Worm (Caenorhabditis elegans) whole organism, L2 larva: Measurements from ENCODE around the gene cyp-13A11.

ENCODE experiments used
- C34F6.9 ChIP-seq: fragments of 150-350 bp; optimal IDR thresholded peaks from 2 replicates; lab custom pipeline; 2014; ENCODE audit warnings: missing biosample characterization, missing genetic modification characterization
- R02D3.7 ChIP-seq: fragments of 150-350 bp; optimal IDR thresholded peaks from 2 replicates; lab custom pipeline; 2014; ENCODE audit warnings: missing biosample characterization, missing genetic modification characterization
- Y55F3AM.14 ChIP-seq: fragments of 200-800 bp; sonication (Bioruptor generic); optimal IDR thresholded peaks from 2 replicates; lab custom pipeline; 2018; ENCODE audit warnings: mild to moderate bottlenecking, missing genetic modification characterization, missing compliant biosample characterization
- ZK546.5 ChIP-seq: sonication (generic microtip); optimal IDR thresholded peaks from 2 replicates; lab custom pipeline; 2017; ENCODE audit warnings: missing biosample characterization, missing genetic modification characterization
- alr-1 ChIP-seq: fragments of 150-350 bp; optimal IDR thresholded peaks from 2 replicates; lab custom pipeline; 2014; ENCODE audit warnings: missing biosample characterization, missing genetic modification characterization
- aly-2 ChIP-seq: fragments of 150-350 bp; optimal IDR thresholded peaks from 2 replicates; lab custom pipeline; 2014; ENCODE audit warnings: missing biosample characterization, missing genetic modification characterization
- ama-1 ChIP-seq: fragments of 150-350 bp; optimal IDR thresholded peaks from 2 replicates; lab custom pipeline; 2018; ENCODE audit warnings: inconsistent platforms
- blmp-1 ChIP-seq: sonication (generic microtip); optimal IDR thresholded peaks from 2 replicates; lab custom pipeline; 2017; ENCODE audit warnings: missing genetic modification characterization, mild to moderate bottlenecking, missing compliant biosample characterization, antibody characterized with exemption, moderate library complexity; ENCODE audit not compliant: insufficient read depth
- ceh-16 ChIP-seq: fragments of 150-350 bp; optimal IDR thresholded peaks from 2 replicates; lab custom pipeline; 2014; ENCODE audit warnings: missing biosample characterization, missing genetic modification characterization
- ceh-82 ChIP-seq: fragments of 150-350 bp; optimal IDR thresholded peaks from 2 replicates; lab custom pipeline; 2014; ENCODE audit warnings: missing biosample characterization, missing genetic modification characterization
- crh-2 ChIP-seq: sonication (generic microtip); optimal IDR thresholded peaks from 2 replicates; lab custom pipeline; 2017; ENCODE audit warnings: missing biosample characterization, missing genetic modification characterization
- dmd-4 ChIP-seq: sonication (generic microtip); optimal IDR thresholded peaks from 2 replicates; lab custom pipeline; 2017; ENCODE audit warnings: missing biosample characterization, missing genetic modification characterization
- egl-27 ChIP-seq: sonication (generic microtip); optimal IDR thresholded peaks from 3 replicates; lab custom pipeline; 2017; ENCODE audit warnings: missing biosample characterization, missing genetic modification reagents, missing genetic modification characterization
- elt-1 ChIP-seq: fragments of 150-350 bp; optimal IDR thresholded peaks from 2 replicates; lab custom pipeline; 2014; ENCODE audit warnings: missing biosample characterization, missing genetic modification characterization
- elt-3 ChIP-seq: sonication (generic microtip); optimal IDR thresholded peaks from 2 replicates; lab custom pipeline; 2017; ENCODE audit warnings: missing biosample characterization, missing genetic modification characterization
- fos-1 ChIP-seq: fragments of 150-350 bp; optimal IDR thresholded peaks from 2 replicates; lab custom pipeline; 2014; ENCODE audit warnings: missing biosample characterization, missing genetic modification characterization
- gmeb-1 ChIP-seq: fragments of 150-350 bp; optimal IDR thresholded peaks from 2 replicates; lab custom pipeline; 2014; ENCODE audit warnings: missing biosample characterization, missing genetic modification characterization
- lin-11 ChIP-seq: fragments of 150-350 bp; sonication (generic microtip); optimal IDR thresholded peaks from 2 replicates; lab custom pipeline; 2014; ENCODE audit warnings: missing biosample characterization, missing genetic modification characterization, inconsistent platforms, mixed read lengths
- lin-13 ChIP-seq: fragments of 150-350 bp; optimal IDR thresholded peaks from 2 replicates; lab custom pipeline; 2014; ENCODE audit warnings: missing biosample characterization, missing genetic modification reagents, missing genetic modification characterization
- lin-39 ChIP-seq: fragments of 150-350 bp; optimal IDR thresholded peaks from 2 replicates; lab custom pipeline; 2014; ENCODE audit warnings: missing biosample characterization, missing genetic modification reagents, missing genetic modification characterization
- lsy-2 ChIP-seq, 2 experiments: fragments of 150-350 bp in 1 of 2; sonication (generic microtip) in 1 of 2; optimal IDR thresholded peaks; 2 replicates each; lab custom pipeline; 2014 to 2017; ENCODE audit warnings: missing biosample characterization in 2 of 2, missing genetic modification characterization in 2 of 2
- mab-5 ChIP-seq: fragments of 150-350 bp; optimal IDR thresholded peaks from 2 replicates; lab custom pipeline; 2014; ENCODE audit warnings: missing biosample characterization, missing genetic modification characterization
- mbf-1 ChIP-seq: sonication (generic microtip); optimal IDR thresholded peaks from 2 replicates; lab custom pipeline; 2017; ENCODE audit warnings: missing biosample characterization, missing genetic modification characterization
- mdl-1 ChIP-seq, 2 experiments: fragments of 150-350 bp in 1 of 2; sonication (generic microtip) in 1 of 2; optimal IDR thresholded peaks; 2 replicates each; lab custom pipeline; 2017; ENCODE audit warnings: missing biosample characterization in 2 of 2, missing genetic modification characterization in 2 of 2
- nhr-10 ChIP-seq: sonication (generic microtip); optimal IDR thresholded peaks from 2 replicates; lab custom pipeline; 2017; ENCODE audit warnings: missing biosample characterization, missing genetic modification characterization
- nhr-11 ChIP-seq: fragments of 150-350 bp; optimal IDR thresholded peaks from 2 replicates; lab custom pipeline; 2014; ENCODE audit warnings: missing biosample characterization, missing genetic modification characterization
- nhr-12 ChIP-seq: fragments of 150-350 bp; optimal IDR thresholded peaks from 2 replicates; lab custom pipeline; 2014; ENCODE audit warnings: missing biosample characterization, missing genetic modification characterization
- nhr-129 ChIP-seq: fragments of 150-350 bp; optimal IDR thresholded peaks from 2 replicates; lab custom pipeline; 2014; ENCODE audit warnings: missing biosample characterization, missing genetic modification characterization
- nhr-21 ChIP-seq: fragments of 150-350 bp; optimal IDR thresholded peaks from 2 replicates; lab custom pipeline; 2014; ENCODE audit warnings: missing biosample characterization, missing genetic modification characterization
- nhr-23 ChIP-seq: fragments of 150-350 bp; optimal IDR thresholded peaks from 2 replicates; lab custom pipeline; 2014; ENCODE audit warnings: missing biosample characterization, missing genetic modification reagents, missing genetic modification characterization
- nhr-237 ChIP-seq: fragments of 150-350 bp; optimal IDR thresholded peaks from 2 replicates; lab custom pipeline; 2014; ENCODE audit warnings: missing biosample characterization, missing genetic modification characterization
- nhr-25 ChIP-seq: fragments of 150-350 bp; sonication (generic microtip); optimal IDR thresholded peaks from 3 replicates; lab custom pipeline; 2014; ENCODE audit warnings: missing biosample characterization, missing genetic modification characterization
- nhr-6 ChIP-seq: fragments of 150-350 bp; optimal IDR thresholded peaks from 2 replicates; lab custom pipeline; 2014; ENCODE audit warnings: missing biosample characterization, missing genetic modification characterization
- nhr-77 ChIP-seq: fragments of 150-350 bp; optimal IDR thresholded peaks from 2 replicates; lab custom pipeline; 2014; ENCODE audit warnings: missing biosample characterization, missing genetic modification characterization
- skn-1 ChIP-seq: sonication (generic microtip); optimal IDR thresholded peaks from 2 replicates; lab custom pipeline; 2017; ENCODE audit warnings: missing biosample characterization, missing genetic modification characterization
- sma-3 ChIP-seq: sonication (generic microtip); optimal IDR thresholded peaks from 2 replicates; lab custom pipeline; 2016; ENCODE audit warnings: missing genetic modification reagents, missing genetic modification characterization, missing compliant biosample characterization
- sma-9 ChIP-seq, 2 experiments: fragments of 150-350 bp in 1 of 2; sonication (generic microtip) in 1 of 2; optimal IDR thresholded peaks; 2 replicates each; lab custom pipeline; 2014 to 2016; ENCODE audit warnings: missing genetic modification characterization in 2 of 2, mild to moderate bottlenecking in 1 of 2, missing biosample characterization in 1 of 2, missing compliant biosample characterization in 1 of 2, missing genetic modification reagents in 1 of 2, moderate library complexity in 1 of 2
- snpc-4 ChIP-seq: fragments of 150-350 bp; optimal IDR thresholded peaks from 2 replicates; lab custom pipeline; 2014; ENCODE audit warnings: missing biosample characterization, missing genetic modification characterization
- unc-39 ChIP-seq: fragments of 150-350 bp; optimal IDR thresholded peaks from 2 replicates; lab custom pipeline; 2014; ENCODE audit warnings: missing biosample characterization, missing genetic modification characterization
- unc-55 ChIP-seq: fragments of 150-350 bp; sonication (generic microtip); optimal IDR thresholded peaks from 3 replicates; lab custom pipeline; 2014; ENCODE audit warnings: missing biosample characterization, missing genetic modification reagents, missing genetic modification characterization
- unc-62 ChIP-seq: fragments of 150-350 bp; optimal IDR thresholded peaks from 2 replicates; lab custom pipeline; 2014; ENCODE audit warnings: missing biosample characterization, missing genetic modification reagents, missing genetic modification characterization
- zag-1 ChIP-seq: fragments of 150-350 bp; optimal IDR thresholded peaks from 2 replicates; lab custom pipeline; 2014; ENCODE audit warnings: missing biosample characterization, missing genetic modification characterization
- ztf-1 ChIP-seq: fragments of 200-800 bp; sonication (Bioruptor generic); conservative IDR thresholded peaks from 2 replicates; pipeline ENCODE4 v1.3.6; 2022; ENCODE audit warnings: missing genetic modification characterization, missing compliant biosample characterization
- ztf-11 ChIP-seq: sonication (generic microtip); optimal IDR thresholded peaks from 2 replicates; lab custom pipeline; 2017; ENCODE audit warnings: missing biosample characterization, missing genetic modification characterization
- ztf-4 ChIP-seq: fragments of 150-350 bp; optimal IDR thresholded peaks from 2 replicates; lab custom pipeline; 2014; ENCODE audit warnings: missing biosample characterization, missing genetic modification characterization

Gene cyp-13A11

ce11 chrIII:13067884-13068767, 47.3 kb downstream of the cyp-13A11 start (continued):
- no peak for TF ChIP-seq elt-3 (tag; lab: Kevin White, UChicago)
- no peak for TF ChIP-seq unc-39 (tag; lab: Kevin White, UChicago)
- peak; percentile 94 for TF ChIP-seq zag-1
- peak; percentile 30 for TF ChIP-seq gmeb-1 (tag; lab: Kevin White, UChicago)
- TF ChIP-seq ztf-1 (GFP tag; lab: Robert Waterston, UW), result no peak
- TF ChIP-seq mbf-1 (tag; lab: Kevin White, UChicago), result no peak
- TF ChIP-seq R02D3.7 (tag; lab: Kevin White, UChicago), result no peak
- peak; percentile 74 for TF ChIP-seq egl-27 (tag; lab: Kevin White, UChicago)
- no peak for TF ChIP-seq skn-1
- TF ChIP-seq nhr-12, result no peak
- peak; percentile 58 for TF ChIP-seq nhr-6 (tag; lab: Kevin White, UChicago)
- TF ChIP-seq fos-1, result peak; percentile 78
- no peak for TF ChIP-seq ceh-16 (tag; lab: Kevin White, UChicago)
- no peak for TF ChIP-seq dmd-4 (tag; lab: Kevin White, UChicago)
- TF ChIP-seq sma-3, result peak; percentile 66
- peak; percentile 93 for TF ChIP-seq nhr-129 (tag; lab: Kevin White, UChicago)
- peak; percentile 83 to 90 for TF ChIP-seq mdl-1 (tag; optimal IDR thresholded peaks at IDR 0.05; lab: Kevin White, UChicago)
- TF ChIP-seq aly-2 (tag; lab: Kevin White, UChicago), result no peak
- TF ChIP-seq sma-9 (GFP tag; optimal IDR thresholded peaks at IDR 0.05; lab: Kevin White, UChicago), result peak; percentile 82
- TF ChIP-seq sma-9 (tag; optimal IDR thresholded peaks at IDR 0.05; lab: Kevin White, UChicago), result no peak
- no peak for TF ChIP-seq nhr-11 (tag; lab: Kevin White, UChicago)
- TF ChIP-seq lin-39, result peak; percentile 29
- no peak for TF ChIP-seq elt-1 (tag; lab: Kevin White, UChicago)

ce11 chrIII:13069416-13069815, 48.6 kb downstream of the cyp-13A11 start:
- TF ChIP-seq ama-1 (peak; percentile 18), lin-11 (no peak), blmp-1 (tag; lab: Kevin White, UChicago) (no peak)

- peak; percentile 87 to 94 for TF ChIP-seq lsy-2 (tag; optimal IDR thresholded peaks at IDR 0.05; lab: Kevin White, UChicago)
- no peak for TF ChIP-seq unc-39 (tag; lab: Kevin White, UChicago)
- TF ChIP-seq mdl-1 (tag; optimal IDR thresholded peaks at IDR 0.05; lab: Kevin White, UChicago), result peak; percentile 69 to 92
- peak; percentile 85 for TF ChIP-seq blmp-1 (tag; lab: Kevin White, UChicago)
- peak; percentile 95 for TF ChIP-seq nhr-25 (tag; lab: Kevin White, UChicago)
- TF ChIP-seq gmeb-1 (tag; lab: Kevin White, UChicago), result peak; percentile 87
- TF ChIP-seq nhr-11 (tag; lab: Kevin White, UChicago), result no peak
- peak; percentile 67 for TF ChIP-seq nhr-237 (tag; lab: Kevin White, UChicago)
- peak; percentile 73 for TF ChIP-seq snpc-4 (tag; lab: Kevin White, UChicago)
- peak; percentile 90 for TF ChIP-seq ztf-4 (tag; lab: Kevin White, UChicago)
- no peak for TF ChIP-seq unc-62
- TF ChIP-seq zag-1, result peak; percentile 98
- TF ChIP-seq elt-3 (tag; lab: Kevin White, UChicago), result no peak
- TF ChIP-seq ztf-11 (tag; lab: Kevin White, UChicago), result peak; percentile 59
- peak; percentile 88 for TF ChIP-seq mab-5 (tag; lab: Kevin White, UChicago)
- TF ChIP-seq nhr-23 (tag; lab: Kevin White, UChicago), result no peak
- no peak for TF ChIP-seq nhr-77 (tag; lab: Kevin White, UChicago)
- TF ChIP-seq nhr-6 (tag; lab: Kevin White, UChicago), result peak; percentile 83
- peak; percentile 22 for TF ChIP-seq nhr-12
- peak; percentile 98 for TF ChIP-seq Y55F3AM.14
- TF ChIP-seq alr-1, result no peak
- peak; percentile 96 for TF ChIP-seq lin-13 (GFP tag; lab: Kevin White, UChicago)
- TF ChIP-seq nhr-21 (tag; lab: Kevin White, UChicago), result peak; percentile 92
- TF ChIP-seq R02D3.7 (tag; lab: Kevin White, UChicago), result no peak
- TF ChIP-seq C34F6.9 (tag; lab: Kevin White, UChicago), result peak; percentile 98
- 0 out of 2 replicates have a peak, but pooled peaks have one; percentile 60 for TF ChIP-seq ztf-1 (GFP tag; lab: Robert Waterston, UW)
- TF ChIP-seq nhr-129 (tag; lab: Kevin White, UChicago), result peak; percentile 96
- TF ChIP-seq ama-1, result peak; percentile 90
- TF ChIP-seq ceh-82 (tag; lab: Kevin White, UChicago), result peak; percentile 94
- peak; percentile 98 for TF ChIP-seq unc-55
- TF ChIP-seq aly-2 (tag; lab: Kevin White, UChicago), result no peak
- peak; percentile 94 for TF ChIP-seq crh-2 (tag; lab: Kevin White, UChicago)
- TF ChIP-seq fos-1, result peak; percentile 87
- TF ChIP-seq egl-27 (tag; lab: Kevin White, UChicago), result peak; percentile 95
- peak; percentile 64 for TF ChIP-seq nhr-10 (tag; lab: Kevin White, UChicago)
- peak; percentile 55 for TF ChIP-seq ZK546.5 (tag; lab: Kevin White, UChicago)
- TF ChIP-seq mbf-1 (tag; lab: Kevin White, UChicago), result no peak
- TF ChIP-seq lin-11, result peak; percentile 92
- no peak for TF ChIP-seq dmd-4 (tag; lab: Kevin White, UChicago)
Observed at ce11 chrIII:13070548-13071050, 49.8 kb downstream of the cyp-13A11 start, which contains the start of gene Y39E4B.6. TSS of gene Y39E4B.6 (plus strand) at chrIII:13070756.
